Worm (Caenorhabditis elegans): ENCODE results near the gene tag-131.
A peak's percentile ranks its signal among the peaks of the same experiment; 100 is the strongest.

Gene tag-131

DNA sequence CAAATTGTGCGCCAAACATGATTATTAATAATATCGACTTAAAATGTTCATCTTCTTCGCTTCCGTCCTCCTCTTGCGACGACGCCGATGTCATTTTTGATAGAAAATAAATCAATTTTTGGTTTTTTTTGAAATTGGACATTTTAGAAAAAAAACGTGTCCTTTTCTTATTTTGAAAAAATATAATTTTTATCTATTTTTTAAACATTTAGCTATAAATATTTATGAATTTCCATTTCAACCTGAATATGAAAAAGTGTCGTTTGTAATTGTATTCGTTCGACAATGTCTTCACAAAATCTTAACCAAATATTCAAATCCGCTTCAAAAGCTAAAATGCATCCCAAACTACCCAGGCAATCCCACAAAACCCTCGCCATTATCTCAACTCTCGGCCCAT, 30.1 kb upstream of the tag-131 start, which contains the start of gene R10E4.3:
TSS of gene R10E4.3 (minus strand) at position 101 of the 400 bp plus-strand sequence.
- TF ChIP-seq pha-4 (tag; optimal IDR thresholded peaks at IDR 0.05), result no peak
- no peak for TF ChIP-seq nhr-11 (tag; optimal IDR thresholded peaks at IDR 0.05)
- no peak for TF ChIP-seq mdl-1 (tag; optimal IDR thresholded peaks at IDR 0.05)
- no peak for TF ChIP-seq ztf-4 (tag; optimal IDR thresholded peaks at IDR 0.05)
- TF ChIP-seq elt-1 (tag; optimal IDR thresholded peaks at IDR 0.05), result no peak
- TF ChIP-seq daf-12 (tag; optimal IDR thresholded peaks at IDR 0.05), result no peak
- no peak for TF ChIP-seq ama-1 (optimal IDR thresholded peaks at IDR 0.05)
- TF ChIP-seq fos-1 (tag; optimal IDR thresholded peaks at IDR 0.05), result no peak
- no peak for TF ChIP-seq nhr-76 (tag; optimal IDR thresholded peaks at IDR 0.05)
- no peak for TF ChIP-seq ceh-82 (tag; optimal IDR thresholded peaks at IDR 0.05)
- no peak for TF ChIP-seq snpc-4 (tag; optimal IDR thresholded peaks at IDR 0.05)
- TF ChIP-seq pqm-1 (tag; optimal IDR thresholded peaks at IDR 0.05), result no peak
- no peak for TF ChIP-seq tbx-2 (tag; optimal IDR thresholded peaks at IDR 0.05)
- no peak for TF ChIP-seq nhr-28 (tag; optimal IDR thresholded peaks at IDR 0.05)
- TF ChIP-seq lin-39 (tag; optimal IDR thresholded peaks at IDR 0.05), result no peak

DNA sequence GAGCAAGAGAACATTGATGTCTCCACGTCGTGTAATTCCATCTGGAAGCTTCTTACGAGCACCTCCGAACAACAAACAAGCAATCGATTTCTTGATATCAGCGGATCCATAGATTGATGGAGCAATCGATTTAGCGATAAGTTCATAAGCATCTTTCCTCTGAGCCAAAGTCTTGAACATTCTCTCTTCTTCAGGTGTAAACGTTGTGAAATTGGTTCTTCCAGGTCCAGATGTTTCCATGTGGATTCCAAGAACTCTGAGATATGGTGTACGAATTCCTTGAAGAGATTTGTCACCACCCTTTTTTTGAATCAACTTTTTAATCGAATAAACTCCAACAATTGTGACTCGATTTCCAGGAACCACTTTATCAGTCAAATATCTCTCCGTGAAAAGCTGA, 27.6 kb upstream of the tag-131 start:
- TF ChIP-seq jun-1 (tag; optimal IDR thresholded peaks at IDR 0.05), result no peak
- no peak for TF ChIP-seq ama-1 (optimal IDR thresholded peaks at IDR 0.05)
- no peak for TF ChIP-seq ztf-4 (tag; optimal IDR thresholded peaks at IDR 0.05)

DNA sequence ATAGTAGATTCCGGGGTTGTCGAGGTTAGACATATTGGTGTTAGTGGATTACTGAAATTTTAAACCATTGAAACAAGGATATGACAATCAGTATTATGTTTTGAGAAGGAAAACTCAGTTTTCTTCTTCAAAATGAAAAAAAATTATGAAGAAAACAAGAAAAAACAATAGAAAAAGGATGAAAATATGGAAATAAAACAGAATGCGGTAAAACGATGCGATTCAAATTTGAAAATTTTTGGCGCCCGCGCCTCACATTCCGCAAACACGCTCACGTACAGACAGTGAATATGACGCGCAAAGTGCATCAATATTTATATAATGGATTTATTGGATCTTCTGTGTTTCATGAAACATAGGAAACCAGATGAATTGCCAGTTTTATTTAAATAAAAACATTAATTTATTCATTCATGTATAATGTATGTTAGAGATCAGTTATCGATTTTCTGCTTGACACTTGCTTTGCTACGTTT, 26.2 kb upstream of the tag-131 start, which contains the start of gene mcm-5:
TSS of gene mcm-5 (minus strand) at position 51 of the 476 bp plus-strand sequence.
- TF ChIP-seq ceh-9 (tag; optimal IDR thresholded peaks at IDR 0.05) (no peak), nhr-43 (tag; optimal IDR thresholded peaks at IDR 0.05; ENCODE audit: poor library complexity, severe bottlenecking) (no peak), egl-27 (tag; optimal IDR thresholded peaks at IDR 0.05) (no peak), lin-15B (tag; optimal IDR thresholded peaks at IDR 0.05) (peak; percentile 50), R02D3.7 (tag; optimal IDR thresholded peaks at IDR 0.05) (no peak), ceh-82 (tag; optimal IDR thresholded peaks at IDR 0.05) (no peak), eor-1 (tag; optimal IDR thresholded peaks at IDR 0.05) (no peak), lsy-12 (tag; optimal IDR thresholded peaks at IDR 0.05) (no peak), ceh-28 (tag; optimal IDR thresholded peaks at IDR 0.05) (peak; percentile 26), nhr-77 (tag; optimal IDR thresholded peaks at IDR 0.05) (no peak), pqm-1 (tag; optimal IDR thresholded peaks at IDR 0.05) (no peak), mml-1 (tag; optimal IDR thresholded peaks at IDR 0.05) (no peak), nhr-28 (tag; optimal IDR thresholded peaks at IDR 0.05) (no peak), elt-3 (tag; optimal IDR thresholded peaks at IDR 0.05) (no peak), ama-1 (optimal IDR thresholded peaks at IDR 0.05) (no peak), elt-1 (tag; optimal IDR thresholded peaks at IDR 0.05) (no peak), fos-1 (tag; optimal IDR thresholded peaks at IDR 0.05) (no peak), nhr-237 (tag; optimal IDR thresholded peaks at IDR 0.05) (no peak), fkh-10 (GFP tag; optimal IDR thresholded peaks at IDR 0.05) (no peak), nhr-67 (tag; optimal IDR thresholded peaks at IDR 0.05) (no peak), nhr-12 (tag; optimal IDR thresholded peaks at IDR 0.05) (no peak), nhr-11 (tag; optimal IDR thresholded peaks at IDR 0.05) (no peak), fkh-2 (tag; optimal IDR thresholded peaks at IDR 0.05) (no peak), elt-2 (tag; optimal IDR thresholded peaks at IDR 0.05) (no peak), zag-1 (tag; optimal IDR thresholded peaks at IDR 0.05) (no peak), lin-39 (tag; optimal IDR thresholded peaks at IDR 0.05) (peak; percentile 37), aly-2 (tag; optimal IDR thresholded peaks at IDR 0.05) (no peak), skn-1 (tag; optimal IDR thresholded peaks at IDR 0.05) (no peak), sea-2 (GFP tag; optimal IDR thresholded peaks at IDR 0.05) (no peak), ztf-4 (tag; optimal IDR thresholded peaks at IDR 0.05) (no peak), mdl-1 (tag; optimal IDR thresholded peaks at IDR 0.05) (no peak), pha-4 (tag; optimal IDR thresholded peaks at IDR 0.05) (peak; percentile 69), daf-12 (tag; optimal IDR thresholded peaks at IDR 0.05) (no peak), ztf-11 (tag; optimal IDR thresholded peaks at IDR 0.05) (no peak), ceh-16 (tag; optimal IDR thresholded peaks at IDR 0.05) (no peak), nhr-23 (tag; optimal IDR thresholded peaks at IDR 0.05) (peak; percentile 31), tbx-2 (tag; optimal IDR thresholded peaks at IDR 0.05) (no peak), ZK546.5 (tag; optimal IDR thresholded peaks at IDR 0.05) (no peak), unc-62 (GFP tag; optimal IDR thresholded peaks at IDR 0.05) (no peak), hmg-11 (tag; optimal IDR thresholded peaks at IDR 0.05) (peak; percentile 50), unc-39 (tag; optimal IDR thresholded peaks at IDR 0.05) (no peak), jun-1 (tag; optimal IDR thresholded peaks at IDR 0.05) (no peak), nhr-76 (tag; optimal IDR thresholded peaks at IDR 0.05) (no peak), snpc-4 (tag; optimal IDR thresholded peaks at IDR 0.05) (no peak), nhr-25 (tag; optimal IDR thresholded peaks at IDR 0.05) (peak; percentile 36), egl-5 (tag; optimal IDR thresholded peaks at IDR 0.05) (no peak), nfya-1 (tag; optimal IDR thresholded peaks at IDR 0.05; ENCODE audit: insufficient read depth) (peak; percentile 56)

All from whole organism, L3 larva.